Fruit fly (Drosophila melanogaster): ENCODE results near the gene Trs33.

The Trs33 gene

DNA sequence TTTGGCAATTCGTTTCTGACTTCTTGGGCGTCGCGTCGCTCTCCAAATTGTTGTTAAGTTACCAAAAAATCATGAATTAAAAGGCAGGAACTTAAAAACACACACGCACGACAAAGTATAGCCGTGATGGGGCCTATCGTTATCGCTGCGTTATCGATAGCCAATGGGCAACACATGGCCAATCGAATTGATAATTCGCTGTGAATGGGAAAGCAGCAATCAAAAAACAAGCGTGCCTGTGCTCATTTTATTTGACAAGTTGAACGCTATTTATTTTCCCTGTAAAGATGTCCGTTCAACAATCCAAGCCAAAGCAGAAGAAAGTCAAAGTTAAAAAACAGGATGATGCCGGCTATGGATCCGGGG lies 4.8 kb downstream of the Trs33 start, which contains the start of the genes Surf4 and CG31301 (continued):
- TF ChIP-seq ind (GFP tag; optimal IDR thresholded peaks at IDR 0.05) (no peak), CG7839 (tag; optimal IDR thresholded peaks at IDR 0.05) (no peak), CG43689 (GFP tag; IDR thresholded peaks at IDR 0.05) (no peak), Antp (GFP tag; optimal IDR thresholded peaks at IDR 0.05) (no peak), nerfin-1 (tag; optimal IDR thresholded peaks at IDR 0.05) (no peak), Oli (tag; optimal IDR thresholded peaks at IDR 0.05) (no peak), CG34376 (GFP tag; optimal IDR thresholded peaks at IDR 0.05) (peak; percentile 32), stwl (tag; optimal IDR thresholded peaks at IDR 0.05) (peak; percentile 62), repo (GFP tag; optimal IDR thresholded peaks at IDR 0.05) (no peak), bbx (GFP tag; IDR thresholded peaks at IDR 0.05; ENCODE audit: partially characterized antibody) (peak; percentile 85), jigr1 (GFP tag; IDR thresholded peaks at IDR 0.05) (no peak), onecut (GFP tag; IDR thresholded peaks at IDR 0.05) (0 out of 2 replicates have a peak, but pooled peaks have one; percentile 10), zen2 (GFP tag; IDR thresholded peaks at IDR 0.05; ENCODE audit: partially characterized antibody) (peak; percentile 77), CG17385 (GFP tag; optimal IDR thresholded peaks at IDR 0.05) (peak; percentile 34), Nf-YA (GFP tag; IDR thresholded peaks at IDR 0.05) (no peak), Adf1 (GFP tag; IDR thresholded peaks at IDR 0.05) (no peak), H2.0 (GFP tag; IDR thresholded peaks at IDR 0.05) (no peak), gfzf (GFP tag; optimal IDR thresholded peaks at IDR 0.05) (no peak), fd96Cb (tag; optimal IDR thresholded peaks at IDR 0.05) (no peak), fd3F (GFP tag; optimal IDR thresholded peaks at IDR 0.05) (no peak), cad (GFP tag; optimal IDR thresholded peaks at IDR 0.05) (no peak), E2f2 (GFP tag; IDR thresholded peaks at IDR 0.05) (0 out of 2 replicates have a peak, but pooled peaks have one; percentile 33), CG6683 (GFP tag; optimal IDR thresholded peaks at IDR 0.05) (no peak), Awh (GFP tag; IDR thresholded peaks at IDR 0.05) (no peak), CG13287 (GFP tag; IDR thresholded peaks at IDR 0.05; ENCODE audit: partially characterized antibody) (peak; percentile 71), CG4360 (GFP tag; IDR thresholded peaks at IDR 0.05) (no peak), CG6791 (GFP tag; IDR thresholded peaks at IDR 0.05; ENCODE audit: partially characterized antibody) (peak; percentile 90), dan (GFP tag; IDR thresholded peaks at IDR 0.05) (no peak), CHES-1-like (GFP tag; optimal IDR thresholded peaks at IDR 0.05) (no peak), wdn (GFP tag; IDR thresholded peaks at IDR 0.05) (no peak), MBD-R2 (GFP tag; IDR thresholded peaks at IDR 0.05) (peak; percentile 80), BEAF-32 (GFP tag; optimal IDR thresholded peaks at IDR 0.05) (peak; percentile 67), CG3726 (GFP tag; IDR thresholded peaks at IDR 0.05) (no peak), jing (GFP tag; optimal IDR thresholded peaks at IDR 0.05) (no peak), CG10366 (GFP tag; IDR thresholded peaks at IDR 0.05) (no peak), YL-1 (GFP tag; optimal IDR thresholded peaks at IDR 0.05) (peak; percentile 61), CG11504 (tag; optimal IDR thresholded peaks at IDR 0.05) (no peak), zen (tag; optimal IDR thresholded peaks at IDR 0.05) (no peak), CG15269 (tag; optimal IDR thresholded peaks at IDR 0.05) (no peak), br (optimal IDR thresholded peaks at IDR 0.05) (no peak), CG32767 (GFP tag; IDR thresholded peaks at IDR 0.05) (no peak), Mes4 (GFP tag; optimal IDR thresholded peaks at IDR 0.05) (no peak), CG16863 (GFP tag; optimal IDR thresholded peaks at IDR 0.05) (no peak), CG3163 (GFP tag; optimal IDR thresholded peaks at IDR 0.05) (no peak), HmgZ (tag; optimal IDR thresholded peaks at IDR 0.05) (peak; percentile 2), Dp (GFP tag; optimal IDR thresholded peaks at IDR 0.05) (peak; percentile 35), Drgx (GFP tag; IDR thresholded peaks at IDR 0.05) (no peak), CG6175 (GFP tag; IDR thresholded peaks at IDR 0.05) (no peak), CG17912 (GFP tag; optimal IDR thresholded peaks at IDR 0.05) (no peak), HLH4C (GFP tag; IDR thresholded peaks at IDR 0.05; ENCODE audit: partially characterized antibody) (peak; percentile 86), CG1602 (GFP tag; optimal IDR thresholded peaks at IDR 0.05) (no peak), CG10209 (GFP tag; optimal IDR thresholded peaks at IDR 0.05) (no peak)

All from whole organism, embryonic.